Fruit fly (Drosophila melanogaster): ENCODE measurements around the gene CG5149.

Gene CG5149

DNA sequence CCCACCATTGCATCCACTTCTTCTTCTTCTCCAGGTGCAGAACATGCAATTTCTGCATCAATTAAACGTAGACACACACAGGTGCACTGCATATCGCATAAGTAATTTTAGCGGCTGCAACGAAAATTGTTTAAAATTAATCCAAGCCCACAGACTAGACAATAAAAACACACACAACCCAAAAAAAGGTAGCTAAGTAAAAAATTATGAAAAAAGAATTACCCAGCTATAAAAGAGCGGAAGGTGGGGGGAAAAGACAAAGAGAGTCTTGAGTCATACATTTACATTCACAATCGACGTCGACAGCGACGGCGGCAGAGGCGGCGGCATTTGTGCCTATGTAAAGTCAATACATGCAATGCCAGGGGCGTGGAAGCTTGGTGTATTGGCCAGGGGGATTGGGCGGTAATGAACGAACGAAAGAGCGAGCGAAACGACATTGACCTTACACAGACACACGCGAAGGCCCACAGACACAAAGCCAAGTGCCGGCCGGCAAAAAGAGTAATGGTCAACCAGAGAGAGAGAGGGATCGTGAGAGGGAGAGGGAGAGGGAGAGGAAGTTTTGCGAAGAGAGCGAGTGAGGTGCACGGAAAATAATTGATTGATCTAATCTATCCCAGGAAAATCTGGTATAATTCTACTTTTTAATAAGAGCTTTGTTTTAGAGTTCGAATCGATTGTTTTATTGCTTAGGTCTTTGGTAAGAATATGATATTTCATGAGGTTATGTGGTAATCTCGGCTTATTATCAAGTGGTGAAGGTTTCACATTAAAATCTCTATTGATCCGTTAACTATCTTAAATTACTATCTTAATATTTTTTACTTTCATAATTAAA lies 30.3 kb upstream of the CG5149 start:
- TF ChIP-seq EcR (GFP tag; optimal IDR thresholded peaks at IDR 0.05), result peak; percentile 68 to 90
- TF ChIP-seq psq (optimal IDR thresholded peaks at IDR 0.05), result no peak
- no peak for TF ChIP-seq pan (optimal IDR thresholded peaks at IDR 0.05)
- TF ChIP-seq CG8478 (optimal IDR thresholded peaks at IDR 0.05), result no peak

DNA sequence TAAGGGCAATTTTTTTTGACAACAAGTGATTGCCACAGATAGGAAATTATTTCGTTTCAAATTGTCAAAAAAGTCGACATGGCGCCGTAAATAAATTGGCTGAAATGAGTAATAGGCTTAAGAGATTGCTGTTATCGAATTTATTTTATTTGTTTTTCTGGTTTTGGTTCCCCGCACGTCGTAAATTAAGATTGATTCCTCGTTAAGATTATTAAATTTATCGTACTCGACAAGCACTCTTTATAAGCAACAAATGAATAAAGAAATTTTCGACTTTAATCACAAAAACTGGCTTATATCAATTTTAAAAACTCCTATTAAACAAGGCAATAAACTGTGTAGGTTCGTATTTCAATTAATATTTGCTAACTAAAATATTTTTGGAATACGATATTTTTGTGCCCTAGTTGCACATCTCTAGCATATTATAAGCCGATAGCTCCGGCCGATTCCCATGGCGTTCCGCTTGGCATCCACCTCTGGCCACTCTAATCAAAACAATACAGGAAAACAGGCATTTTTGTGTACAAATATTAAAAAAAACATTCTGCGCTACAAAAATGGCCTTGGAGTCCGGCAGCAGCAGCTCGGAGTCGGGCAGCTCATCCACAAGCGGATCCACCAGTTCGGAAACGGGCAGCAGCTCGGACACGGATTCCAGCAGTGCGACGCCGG lies 24.0 kb upstream of the CG5149 start, which contains the start of gene chm:
chm (plus strand) TSS at position 471 of the 675 bp plus-strand sequence.
- TF ChIP-seq pan (optimal IDR thresholded peaks at IDR 0.05) (no peak), usp (GFP tag; optimal IDR thresholded peaks at IDR 0.05) (no peak), CG8478 (optimal IDR thresholded peaks at IDR 0.05) (no peak), Dll (optimal IDR thresholded peaks at IDR 0.05) (no peak), psq (optimal IDR thresholded peaks at IDR 0.05) (no peak), EcR (GFP tag; optimal IDR thresholded peaks at IDR 0.05) (no peak)

DNA sequence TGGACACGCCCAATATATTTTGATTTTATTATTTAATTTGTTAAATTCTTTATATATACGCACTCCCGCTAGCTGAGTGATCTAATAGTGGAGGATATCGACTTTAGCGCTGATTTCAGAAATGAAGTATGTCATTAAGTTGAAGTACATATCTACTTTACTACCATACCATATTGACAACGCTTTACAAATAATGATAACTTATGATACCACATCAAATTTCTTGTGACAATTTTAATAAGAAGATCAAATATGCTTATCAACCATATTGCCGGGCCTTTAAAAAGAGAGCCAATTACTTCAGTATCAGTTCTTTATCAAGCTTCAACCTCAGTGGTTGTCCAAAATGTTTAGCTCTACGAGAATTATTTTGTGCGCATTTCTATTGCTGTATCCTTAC lies 22.6 kb upstream of the CG5149 start, which contains the start of gene CG15818:
CG15818 (plus strand) TSS at position 301 of the 400 bp plus-strand sequence.
- no peak for TF ChIP-seq Dll (optimal IDR thresholded peaks at IDR 0.05)
- TF ChIP-seq EcR (GFP tag; optimal IDR thresholded peaks at IDR 0.05), result no peak
- TF ChIP-seq psq (optimal IDR thresholded peaks at IDR 0.05), result no peak
- TF ChIP-seq pan (optimal IDR thresholded peaks at IDR 0.05), result no peak
- TF ChIP-seq usp (GFP tag; optimal IDR thresholded peaks at IDR 0.05), result no peak
- no peak for TF ChIP-seq CG8478 (optimal IDR thresholded peaks at IDR 0.05)

DNA sequence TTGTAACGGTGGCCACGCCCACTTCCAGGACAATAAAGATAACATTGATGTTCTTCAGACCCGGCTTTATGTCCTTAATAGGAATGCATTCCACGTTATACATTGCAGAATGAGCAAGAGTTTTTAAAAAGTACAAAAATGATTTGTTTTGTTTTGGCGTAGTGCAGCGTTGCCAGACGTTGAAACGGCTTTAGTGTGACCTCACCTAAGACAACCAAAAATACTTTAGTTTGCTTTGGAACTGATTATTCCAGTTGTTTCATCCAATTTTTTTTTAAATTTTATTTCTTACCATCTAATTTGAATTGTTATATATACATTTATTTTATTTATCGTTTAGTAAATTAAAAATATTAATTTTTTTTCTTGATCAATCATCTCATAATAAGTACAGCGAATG lies 21.5 kb upstream of the CG5149 start, which contains the start of gene CG5181:
CG5181 (minus strand) TSS at position 208 of the 400 bp plus-strand sequence.
- no peak for TF ChIP-seq EcR (GFP tag; optimal IDR thresholded peaks at IDR 0.05)
- TF ChIP-seq usp (GFP tag; optimal IDR thresholded peaks at IDR 0.05), result no peak
- no peak for TF ChIP-seq psq (optimal IDR thresholded peaks at IDR 0.05)
- no peak for TF ChIP-seq pan (optimal IDR thresholded peaks at IDR 0.05)
- TF ChIP-seq Dll (optimal IDR thresholded peaks at IDR 0.05), result no peak
- no peak for TF ChIP-seq CG8478 (optimal IDR thresholded peaks at IDR 0.05)

DNA sequence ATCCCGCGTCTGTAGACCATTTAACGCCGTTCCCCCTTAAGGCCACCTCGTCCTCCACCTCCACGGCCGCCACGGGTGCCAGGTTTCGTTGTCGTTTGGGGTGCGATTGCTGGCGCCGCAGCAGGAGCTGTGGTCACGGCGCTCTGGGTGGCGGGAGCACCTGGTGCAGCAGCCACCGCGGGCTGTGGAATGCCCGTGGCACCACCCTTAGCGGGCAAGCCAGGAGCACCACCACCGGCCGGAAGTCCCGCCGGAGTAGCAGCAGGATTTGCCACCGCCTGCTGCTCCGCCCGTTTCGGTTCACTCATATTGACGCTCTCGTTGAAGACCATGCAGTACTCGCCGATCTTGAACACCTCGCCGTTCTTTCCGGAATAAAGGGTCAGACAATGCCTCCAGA lies 21.0 kb upstream of the CG5149 start:
- TF ChIP-seq Dll (optimal IDR thresholded peaks at IDR 0.05) (no peak), usp (GFP tag; optimal IDR thresholded peaks at IDR 0.05) (no peak)

DNA sequence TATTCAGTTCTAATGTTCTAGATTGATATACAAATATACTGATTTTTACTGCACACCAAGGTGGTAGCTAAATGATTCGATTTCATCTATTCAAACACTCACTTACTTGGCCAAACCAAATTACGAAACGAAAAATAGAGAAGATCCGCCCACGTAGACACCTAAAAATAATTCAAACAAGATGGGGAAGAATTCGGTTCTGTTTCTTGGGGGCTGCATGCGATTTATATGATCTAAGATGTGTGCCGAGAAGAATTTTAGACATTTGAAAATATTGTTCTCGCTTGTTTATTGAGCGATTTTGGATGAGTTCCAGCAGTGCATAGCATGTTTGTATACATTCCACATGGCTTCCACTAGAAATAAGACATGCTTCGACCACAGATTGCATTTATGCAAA lies 19.6 kb upstream of the CG5149 start:
- TF ChIP-seq psq (optimal IDR thresholded peaks at IDR 0.05) (no peak), CG8478 (optimal IDR thresholded peaks at IDR 0.05) (no peak), pan (optimal IDR thresholded peaks at IDR 0.05) (no peak), EcR (GFP tag; optimal IDR thresholded peaks at IDR 0.05) (no peak), Dll (optimal IDR thresholded peaks at IDR 0.05) (no peak), usp (GFP tag; optimal IDR thresholded peaks at IDR 0.05) (no peak)

DNA sequence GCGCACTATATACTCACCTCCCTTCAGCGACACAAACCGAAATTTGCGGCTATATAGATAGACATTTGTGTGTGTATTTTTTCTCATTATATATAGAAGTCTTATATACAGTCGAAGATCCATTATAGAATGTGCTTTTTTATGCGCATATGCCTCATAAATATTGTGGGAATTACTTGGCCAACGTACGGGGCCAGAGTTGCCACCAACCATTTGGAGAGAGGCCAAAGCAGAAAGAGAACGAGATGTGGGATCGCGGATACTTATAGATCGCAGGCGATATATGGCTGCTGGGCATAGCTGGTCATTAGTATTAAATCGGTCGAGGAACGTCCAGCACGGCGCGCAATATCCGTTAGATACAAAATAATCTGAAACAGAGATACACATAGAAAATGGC lies 16.9 kb upstream of the CG5149 start, which contains the start of gene CG5177:
CG5177 (plus strand) TSS at position 305 of the 400 bp plus-strand sequence.
- TF ChIP-seq CG8478 (optimal IDR thresholded peaks at IDR 0.05), result no peak
- TF ChIP-seq psq (optimal IDR thresholded peaks at IDR 0.05), result no peak
- TF ChIP-seq Dll (optimal IDR thresholded peaks at IDR 0.05), result no peak
- TF ChIP-seq EcR (GFP tag; optimal IDR thresholded peaks at IDR 0.05), result no peak
- TF ChIP-seq usp (GFP tag; optimal IDR thresholded peaks at IDR 0.05), result no peak
- no peak for TF ChIP-seq pan (optimal IDR thresholded peaks at IDR 0.05)

DNA sequence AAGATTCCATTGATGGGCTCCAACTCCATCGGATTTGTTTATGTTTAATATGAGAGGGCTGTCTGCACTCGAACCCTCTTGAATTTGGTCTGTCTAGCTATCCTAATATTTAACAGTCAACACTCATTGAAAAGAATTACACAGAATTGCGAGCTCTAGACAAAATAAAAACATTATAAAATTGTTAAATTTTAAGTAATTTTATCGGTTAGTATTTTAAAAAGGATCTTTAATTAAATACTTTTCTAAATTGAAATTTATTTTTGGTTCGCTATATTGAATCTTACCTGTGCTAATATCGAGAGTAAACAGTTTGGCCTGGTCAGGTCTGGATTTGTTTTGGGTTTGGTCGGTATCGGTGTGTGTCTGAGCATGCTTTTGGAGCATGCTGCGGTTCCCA lies 13.6 kb upstream of the CG5149 start:
- TF ChIP-seq Dll (optimal IDR thresholded peaks at IDR 0.05) (no peak), CG8478 (optimal IDR thresholded peaks at IDR 0.05) (no peak), EcR (GFP tag; optimal IDR thresholded peaks at IDR 0.05) (no peak), pan (optimal IDR thresholded peaks at IDR 0.05) (no peak)

DNA sequence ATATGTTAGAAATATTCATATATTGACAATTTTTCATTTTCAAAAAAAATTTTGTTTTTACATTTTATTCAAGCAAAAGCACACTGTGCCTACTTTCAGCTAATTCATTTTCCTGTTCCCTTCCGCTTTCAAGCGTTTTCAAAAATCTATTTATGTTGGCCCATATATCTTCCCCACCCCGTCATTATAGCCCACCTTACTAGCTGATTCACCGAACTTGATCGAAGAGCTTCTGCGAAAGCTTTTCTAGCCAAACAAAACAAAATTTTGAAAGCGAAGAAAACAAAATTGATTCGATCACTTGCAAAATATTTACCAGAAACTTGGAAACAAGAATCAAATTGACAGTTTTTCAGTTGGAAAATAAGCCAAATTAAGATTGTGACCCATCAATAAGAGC lies 13.0 kb upstream of the CG5149 start, which contains the start of gene CG5171:
CG5171 (plus strand) TSS at position 311 of the 400 bp plus-strand sequence.
- TF ChIP-seq EcR (GFP tag; optimal IDR thresholded peaks at IDR 0.05), result no peak
- TF ChIP-seq psq (optimal IDR thresholded peaks at IDR 0.05), result no peak
- no peak for TF ChIP-seq CG8478 (optimal IDR thresholded peaks at IDR 0.05)
- no peak for TF ChIP-seq Dll (optimal IDR thresholded peaks at IDR 0.05)
- TF ChIP-seq pan (optimal IDR thresholded peaks at IDR 0.05), result no peak

DNA sequence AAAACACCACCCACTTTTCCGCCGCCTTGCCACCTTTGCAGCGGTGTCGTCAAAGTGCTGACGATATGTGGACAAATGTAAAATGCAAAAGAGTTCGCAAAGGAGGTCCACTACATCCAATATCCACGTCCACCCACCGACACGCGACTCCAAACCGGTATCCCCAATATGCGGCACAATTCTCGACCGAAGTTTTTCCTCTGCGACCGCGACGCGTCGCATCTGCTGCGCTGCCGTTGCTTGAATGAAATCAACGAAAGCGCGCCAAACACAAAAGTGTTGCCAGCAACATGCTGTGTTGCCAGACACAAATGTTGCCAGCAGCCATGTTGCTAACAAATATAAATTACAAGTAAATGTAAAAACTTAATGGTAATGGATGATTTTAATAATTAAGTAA lies 10.5 kb upstream of the CG5149 start, which contains the start of gene CG5160:
CG5160 (minus strand) TSS at position 223 of the 400 bp plus-strand sequence.
- TF ChIP-seq Dll (optimal IDR thresholded peaks at IDR 0.05), result no peak
- TF ChIP-seq EcR (GFP tag; optimal IDR thresholded peaks at IDR 0.05), result no peak
- TF ChIP-seq usp (GFP tag; optimal IDR thresholded peaks at IDR 0.05), result no peak
- TF ChIP-seq pan (optimal IDR thresholded peaks at IDR 0.05), result no peak
- no peak for TF ChIP-seq CG8478 (optimal IDR thresholded peaks at IDR 0.05)
- no peak for TF ChIP-seq psq (optimal IDR thresholded peaks at IDR 0.05)

DNA sequence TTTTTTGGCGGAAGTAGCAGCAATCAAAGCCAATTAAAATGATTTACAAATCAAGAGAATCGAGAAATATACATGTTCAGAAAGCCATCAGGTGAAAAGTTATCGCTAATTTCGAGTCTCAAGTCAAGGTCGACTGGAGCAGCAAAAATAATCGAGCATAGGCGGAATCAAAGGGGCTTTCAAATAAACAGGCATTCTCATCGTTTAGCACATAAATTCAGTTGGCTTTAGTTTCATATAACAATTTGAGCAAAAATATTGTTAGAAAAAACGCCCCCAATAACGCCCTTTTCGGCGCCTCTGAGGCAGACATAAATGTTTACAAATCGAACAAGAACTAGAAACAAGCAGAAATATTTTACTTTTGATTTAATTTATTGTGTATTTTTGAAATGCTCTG lies 9.7 kb upstream of the CG5149 start:
- TF ChIP-seq CG8478 (optimal IDR thresholded peaks at IDR 0.05) (no peak), psq (optimal IDR thresholded peaks at IDR 0.05) (no peak), pan (optimal IDR thresholded peaks at IDR 0.05) (no peak), usp (GFP tag; optimal IDR thresholded peaks at IDR 0.05) (no peak), EcR (GFP tag; optimal IDR thresholded peaks at IDR 0.05) (no peak), Dll (optimal IDR thresholded peaks at IDR 0.05) (no peak)

DNA sequence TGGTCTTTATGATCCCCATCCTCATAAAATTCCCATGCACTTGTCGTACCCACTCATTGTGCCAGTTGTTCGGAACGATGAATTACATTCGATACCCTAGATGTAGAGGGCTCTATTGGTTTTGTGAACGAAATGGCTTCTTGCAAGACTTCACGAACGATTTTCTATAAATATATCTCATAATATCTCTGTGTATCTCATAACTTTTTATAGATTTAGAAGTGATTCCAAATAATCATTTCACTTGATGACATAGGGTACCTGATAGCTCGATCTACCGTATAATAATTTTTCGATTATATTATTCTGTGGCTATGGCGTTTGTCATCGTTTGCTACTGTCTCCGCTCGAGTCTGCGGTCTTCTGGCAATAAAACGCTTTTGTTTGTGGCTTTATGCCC lies 8.9 kb upstream of the CG5149 start:
- TF ChIP-seq EcR (GFP tag; optimal IDR thresholded peaks at IDR 0.05), result no peak
- peak; percentile 29 for TF ChIP-seq pan (optimal IDR thresholded peaks at IDR 0.05)

Data from whole organism.